Worm (Caenorhabditis elegans) whole organism, L1 larva: Measurements from ENCODE around the gene dph-3.

Source experiments
- C04F5.9 ChIP-seq: sonication (generic microtip); optimal IDR thresholded peaks from 2 replicates; lab custom pipeline; 2016; ENCODE audit warnings: missing genetic modification characterization, missing compliant biosample characterization
- F16B12.6 ChIP-seq: fragments of 150-350 bp; optimal IDR thresholded peaks from 2 replicates; lab custom pipeline; 2014; ENCODE audit warnings: missing biosample characterization, missing genetic modification characterization
- alr-1 ChIP-seq: fragments of 200-800 bp; sonication (Bioruptor generic); optimal IDR thresholded peaks from 2 replicates; lab custom pipeline; 2018; ENCODE audit warnings: borderline replicate concordance, mild to moderate bottlenecking, missing genetic modification characterization, missing compliant biosample characterization
- aly-2 ChIP-seq: fragments of 150-350 bp; optimal IDR thresholded peaks from 2 replicates; lab custom pipeline; 2014; ENCODE audit warnings: missing biosample characterization, missing genetic modification characterization
- blmp-1 ChIP-seq: fragments of 150-350 bp; optimal IDR thresholded peaks from 2 replicates; lab custom pipeline; 2014; ENCODE audit warnings: missing biosample characterization, missing genetic modification characterization
- ceh-63 ChIP-seq: fragments of 200-800 bp; sonication (Bioruptor generic); optimal IDR thresholded peaks from 2 replicates; lab custom pipeline; 2018; ENCODE audit warnings: mild to moderate bottlenecking, missing genetic modification characterization, missing compliant biosample characterization
- ceh-82 ChIP-seq, 3 experiments: fragments of 150-350 bp in 1 of 3; sonication (generic microtip) in 2 of 3; optimal IDR thresholded peaks; 2 replicates each; lab custom pipeline; 2014 to 2017; ENCODE audit warnings: missing biosample characterization in 3 of 3, missing genetic modification characterization in 3 of 3
- ceh-88 ChIP-seq: fragments of 200-800 bp; sonication (Bioruptor generic); IDR thresholded peaks from 2 replicates; pipeline ENCODE4 v1.3.6; 2022; ENCODE audit warnings: missing genetic modification characterization, missing compliant biosample characterization
- ceh-90 ChIP-seq: sonication (generic microtip); optimal IDR thresholded peaks from 2 replicates; lab custom pipeline; 2016; ENCODE audit warnings: missing genetic modification characterization, missing compliant biosample characterization
- ces-1 ChIP-seq: fragments of 150-350 bp; optimal IDR thresholded peaks from 2 replicates; lab custom pipeline; 2014; ENCODE audit warnings: missing biosample characterization, missing genetic modification reagents, missing genetic modification characterization
- dpl-1 ChIP-seq, 3 experiments: fragments of 150-350 bp in 2 of 3; sonication (generic microtip) in 1 of 3; optimal IDR thresholded peaks; 2 replicates each; lab custom pipeline; 2014 to 2017; ENCODE audit warnings: missing biosample characterization in 3 of 3, missing genetic modification characterization in 3 of 3, missing genetic modification reagents in 3 of 3
- efl-1 ChIP-seq, 4 experiments: fragments of 150-350 bp; optimal IDR thresholded peaks in 3 of 4; peaks in 1 of 4; 1 replicate in 1 of 4; 2 replicates in 3 of 4; lab custom pipeline; 2014; ENCODE audit warnings: missing biosample characterization in 2 of 4, missing genetic modification characterization in 2 of 4, missing genetic modification reagents in 2 of 4
- egl-13 ChIP-seq: sonication (generic microtip); optimal IDR thresholded peaks from 2 replicates; lab custom pipeline; 2016; ENCODE audit warnings: missing genotype, missing genetic modification reagents, missing genetic modification characterization, missing compliant biosample characterization
- egl-27 ChIP-seq, 2 experiments: fragments of 150-350 bp in 1 of 2; sonication (generic microtip); optimal IDR thresholded peaks; 3 replicates each; lab custom pipeline; 2017 to 2018; ENCODE audit warnings: missing biosample characterization in 2 of 2, missing genetic modification characterization in 2 of 2, missing genetic modification reagents in 2 of 2
- elt-2 ChIP-seq: sonication (generic microtip); optimal IDR thresholded peaks from 2 replicates; lab custom pipeline; 2016; ENCODE audit warnings: missing genetic modification characterization, mild to moderate bottlenecking, inconsistent platforms, missing compliant biosample characterization, missing genetic modification reagents
- fkh-8 ChIP-seq: sonication (generic microtip); optimal IDR thresholded peaks from 2 replicates; lab custom pipeline; 2016; ENCODE audit warnings: mild to moderate bottlenecking, missing genetic modification characterization, missing compliant biosample characterization
- fos-1 ChIP-seq: fragments of 150-350 bp; optimal IDR thresholded peaks from 2 replicates; lab custom pipeline; 2014; ENCODE audit warnings: missing biosample characterization, missing genetic modification characterization
- hlh-17 ChIP-seq: fragments of 200-800 bp; sonication (Bioruptor generic); optimal IDR thresholded peaks from 2 replicates; lab custom pipeline; 2018; ENCODE audit warnings: missing genetic modification characterization, mild to moderate bottlenecking, missing compliant biosample characterization, moderate library complexity, borderline replicate concordance
- hpl-2 ChIP-seq: fragments of 150-350 bp; optimal IDR thresholded peaks from 2 replicates; lab custom pipeline; 2014; ENCODE audit warnings: missing biosample characterization, missing genetic modification reagents, missing genetic modification characterization
- irx-1 ChIP-seq: sonication (generic microtip); optimal IDR thresholded peaks from 2 replicates; lab custom pipeline; 2016; ENCODE audit warnings: missing genetic modification characterization, missing compliant biosample characterization
- jun-1 ChIP-seq: fragments of 150-350 bp; optimal IDR thresholded peaks from 2 replicates; lab custom pipeline; 2014; ENCODE audit warnings: missing biosample characterization, missing genetic modification reagents, missing genetic modification characterization
- lin-14 ChIP-seq: fragments of 200-800 bp; sonication (Bioruptor generic); optimal IDR thresholded peaks from 2 replicates; lab custom pipeline; 2018; ENCODE audit warnings: mild to moderate bottlenecking, missing genetic modification characterization, moderate library complexity, missing compliant biosample characterization
- lin-15B ChIP-seq: fragments of 150-350 bp; sonication (generic microtip); optimal IDR thresholded peaks from 3 replicates; lab custom pipeline; 2014; ENCODE audit warnings: missing biosample characterization, missing genetic modification characterization
- lin-35 ChIP-seq, 2 experiments: fragments of 150-350 bp; optimal IDR thresholded peaks; 2 replicates each; lab custom pipeline; 2014; ENCODE audit warnings: missing biosample characterization in 2 of 2, missing genetic modification characterization in 2 of 2, missing genetic modification reagents in 2 of 2
- lir-3 ChIP-seq: sonication (generic microtip); optimal IDR thresholded peaks from 2 replicates; lab custom pipeline; 2016; ENCODE audit warnings: mild to moderate bottlenecking, missing genetic modification characterization, moderate library complexity, missing compliant biosample characterization; ENCODE audit not compliant: poor library complexity
- lsy-2 ChIP-seq, 2 experiments: fragments of 150-350 bp; optimal IDR thresholded peaks; 2 replicates each; lab custom pipeline; 2014; ENCODE audit warnings: missing biosample characterization in 2 of 2, missing genetic modification characterization in 2 of 2
- mab-9 ChIP-seq: fragments of 200-800 bp; sonication (Bioruptor generic); IDR thresholded peaks from 2 replicates; pipeline ENCODE4 v1.3.6; 2022; ENCODE audit warnings: missing genetic modification reagents, missing genetic modification characterization, missing compliant biosample characterization
- mdl-1 ChIP-seq, 2 experiments: fragments of 150-350 bp; optimal IDR thresholded peaks; 2 replicates each; lab custom pipeline; 2014 to 2017; ENCODE audit warnings: missing biosample characterization in 2 of 2, missing genetic modification characterization in 2 of 2, inconsistent platforms in 1 of 2
- nhr-11 ChIP-seq: fragments of 150-350 bp; optimal IDR thresholded peaks from 2 replicates; lab custom pipeline; 2014; ENCODE audit warnings: missing biosample characterization, missing genetic modification characterization
- nhr-19 ChIP-seq: fragments of 200-800 bp; sonication (Bioruptor generic); conservative IDR thresholded peaks from 2 replicates; pipeline ENCODE4 v1.3.6; 2022; ENCODE audit warnings: missing genetic modification characterization, missing compliant biosample characterization
- nhr-20 ChIP-seq: sonication (generic microtip); optimal IDR thresholded peaks from 2 replicates; lab custom pipeline; 2016; ENCODE audit warnings: mild to moderate bottlenecking, missing genetic modification characterization, missing compliant biosample characterization
- nhr-237 ChIP-seq: fragments of 150-350 bp; optimal IDR thresholded peaks from 2 replicates; lab custom pipeline; 2014; ENCODE audit warnings: missing biosample characterization, missing genetic modification characterization
- nhr-47 ChIP-seq: sonication (generic microtip); optimal IDR thresholded peaks from 2 replicates; lab custom pipeline; 2016; ENCODE audit warnings: mild to moderate bottlenecking, missing genetic modification characterization, moderate library complexity, missing compliant biosample characterization
- nhr-77 ChIP-seq: fragments of 150-350 bp; optimal IDR thresholded peaks from 2 replicates; lab custom pipeline; 2014; ENCODE audit warnings: missing biosample characterization, missing genetic modification characterization
- nhr-84 ChIP-seq: sonication (generic microtip); optimal IDR thresholded peaks from 2 replicates; lab custom pipeline; 2017; ENCODE audit warnings: missing biosample characterization, missing genetic modification characterization
- pag-3 ChIP-seq: sonication (generic microtip); optimal IDR thresholded peaks from 2 replicates; lab custom pipeline; 2017; ENCODE audit warnings: missing genetic modification characterization, mild to moderate bottlenecking, missing compliant biosample characterization, antibody characterized with exemption, borderline replicate concordance; ENCODE audit not compliant: insufficient read depth
- pax-3 ChIP-seq: fragments of 200-800 bp; sonication (Bioruptor generic); optimal IDR thresholded peaks from 2 replicates; lab custom pipeline; 2018; ENCODE audit warnings: mild to moderate bottlenecking, missing genetic modification characterization, moderate library complexity, missing compliant biosample characterization
- pqm-1 ChIP-seq: sonication (generic microtip); optimal IDR thresholded peaks from 3 replicates; lab custom pipeline; 2017; ENCODE audit warnings: missing biosample characterization, missing genetic modification characterization
- rnt-1 ChIP-seq: sonication (generic microtip); optimal IDR thresholded peaks from 2 replicates; lab custom pipeline; 2016; ENCODE audit warnings: mild to moderate bottlenecking, missing genetic modification characterization, moderate library complexity, missing compliant biosample characterization
- skn-1 ChIP-seq: fragments of 150-350 bp; optimal IDR thresholded peaks from 2 replicates; lab custom pipeline; 2014; ENCODE audit warnings: missing biosample characterization, missing genetic modification characterization
- snu-23 ChIP-seq: sonication (generic microtip); optimal IDR thresholded peaks from 2 replicates; lab custom pipeline; 2016; ENCODE audit warnings: missing genetic modification characterization, missing compliant biosample characterization
- sox-4 ChIP-seq: sonication (generic microtip); optimal IDR thresholded peaks from 2 replicates; lab custom pipeline; 2016; ENCODE audit warnings: missing genetic modification characterization, missing compliant biosample characterization
- sptf-1 ChIP-seq: fragments of 150-350 bp; optimal IDR thresholded peaks from 2 replicates; lab custom pipeline; 2014; ENCODE audit warnings: missing biosample characterization, missing genetic modification characterization
- swsn-7 ChIP-seq: sonication (generic microtip); optimal IDR thresholded peaks from 2 replicates; lab custom pipeline; 2016; ENCODE audit warnings: missing genetic modification characterization, missing compliant biosample characterization
- tbx-2 ChIP-seq: sonication (generic microtip); optimal IDR thresholded peaks from 2 replicates; lab custom pipeline; 2016; ENCODE audit warnings: missing genetic modification characterization, missing compliant biosample characterization
- tlp-1 ChIP-seq: fragments of 150-350 bp; optimal IDR thresholded peaks from 2 replicates; lab custom pipeline; 2014; ENCODE audit warnings: missing biosample characterization, missing genetic modification characterization
- unc-62 ChIP-seq: fragments of 150-350 bp; optimal IDR thresholded peaks from 2 replicates; lab custom pipeline; 2014; ENCODE audit warnings: missing biosample characterization, missing genetic modification reagents, missing genetic modification characterization
- vab-15 ChIP-seq: sonication (generic microtip); optimal IDR thresholded peaks from 2 replicates; lab custom pipeline; 2017; ENCODE audit warnings: missing genotype, mild to moderate bottlenecking, missing genetic modification characterization, missing compliant biosample characterization
- xbp-1 ChIP-seq: sonication (generic microtip); optimal IDR thresholded peaks from 2 replicates; lab custom pipeline; 2016; ENCODE audit warnings: missing genetic modification characterization, missing compliant biosample characterization
- ztf-4 ChIP-seq: fragments of 150-350 bp; optimal IDR thresholded peaks from 2 replicates; lab custom pipeline; 2014; ENCODE audit warnings: missing biosample characterization, missing genetic modification characterization

Gene dph-3

ce11 chrIV:9671001-9671652 is 35.8 kb upstream of the dph-3 start:
- TF ChIP-seq snu-23, result peak; percentile 83
- no peak for TF ChIP-seq egl-13 (tag; lab: Kevin White, UChicago)
- TF ChIP-seq ceh-88, result 0 out of 2 replicates have a peak, but pooled peaks have one; percentile 10
- TF ChIP-seq efl-1 (optimal IDR thresholded peaks at IDR 0.05; lab: Kevin White, UChicago), result peak; percentile 7 to 40
- TF ChIP-seq efl-1 (GFP tag; optimal IDR thresholded peaks at IDR 0.05 in 1 of 2; lab: Kevin White, UChicago), result peak; percentile 6 to 87
- TF ChIP-seq nhr-237 (tag; lab: Kevin White, UChicago), result peak; percentile 46
- peak; percentile 61 for TF ChIP-seq skn-1
- TF ChIP-seq pag-3 (tag; lab: Kevin White, UChicago), result no peak
- TF ChIP-seq sptf-1 (tag; lab: Kevin White, UChicago), result no peak
- peak; percentile 60 for TF ChIP-seq elt-2 (tag; lab: Kevin White, UChicago)
- TF ChIP-seq sox-4, result no peak
- peak; percentile 29 for TF ChIP-seq lir-3
- peak in 1 of 2 experiments; percentile 25 for TF ChIP-seq egl-27 (tag; optimal IDR thresholded peaks at IDR 0.05; lab: Kevin White, UChicago)
- TF ChIP-seq hlh-17 (GFP tag; lab: Kevin White, UChicago), result no peak
- peak; percentile 16 for TF ChIP-seq fos-1 (tag; lab: Kevin White, UChicago)
- TF ChIP-seq nhr-20 (tag; lab: Kevin White, UChicago), result peak; percentile 97
- TF ChIP-seq vab-15 (tag; lab: Kevin White, UChicago), result no peak
- TF ChIP-seq ces-1, result no peak
- peak; percentile 84 for TF ChIP-seq blmp-1 (tag; lab: Kevin White, UChicago)
- peak; percentile 74 for TF ChIP-seq tbx-2 (tag; lab: Kevin White, UChicago)
- peak; percentile 46 to 96 for TF ChIP-seq mdl-1 (tag; optimal IDR thresholded peaks at IDR 0.05; lab: Kevin White, UChicago)
- TF ChIP-seq unc-62 (GFP tag; lab: Kevin White, UChicago), result no peak
- no peak for TF ChIP-seq F16B12.6
- peak in 2 of 3 experiments; percentile 14 to 39 for TF ChIP-seq dpl-1 (GFP tag; optimal IDR thresholded peaks at IDR 0.05; lab: Kevin White, UChicago)
- no peak for TF ChIP-seq tlp-1 (tag; lab: Kevin White, UChicago)
- TF ChIP-seq mab-9 (GFP tag; lab: Robert Waterston, UW), result no peak
- peak; percentile 53 to 64 for TF ChIP-seq lsy-2 (tag; optimal IDR thresholded peaks at IDR 0.05; lab: Kevin White, UChicago)
- peak; percentile 79 for TF ChIP-seq nhr-77 (tag; lab: Kevin White, UChicago)
- TF ChIP-seq swsn-7 (tag; lab: Kevin White, UChicago), result peak; percentile 43
- TF ChIP-seq nhr-11 (tag; lab: Kevin White, UChicago), result no peak
- TF ChIP-seq hpl-2 (GFP tag; lab: Kevin White, UChicago), result peak; percentile 58
- peak; percentile 89 for TF ChIP-seq lin-14 (GFP tag; lab: Kevin White, UChicago)
- no peak for TF ChIP-seq ceh-82 (tag; optimal IDR thresholded peaks at IDR 0.05; lab: Kevin White, UChicago)
- TF ChIP-seq jun-1 (tag; lab: Kevin White, UChicago), result peak; percentile 10
- peak; percentile 55 for TF ChIP-seq nhr-47 (tag; lab: Kevin White, UChicago)
- peak; percentile 51 for TF ChIP-seq xbp-1 (tag; lab: Kevin White, UChicago)
- TF ChIP-seq irx-1 (tag; lab: Kevin White, UChicago), result peak; percentile 50
- peak; percentile 45 for TF ChIP-seq ztf-4 (tag; lab: Kevin White, UChicago)
- TF ChIP-seq rnt-1 (tag; lab: Kevin White, UChicago), result peak; percentile 30
- peak in 1 of 2 experiments; percentile 69 for TF ChIP-seq lin-35 (GFP tag; optimal IDR thresholded peaks at IDR 0.05; lab: Kevin White, UChicago)
- no peak for TF ChIP-seq ceh-63
- TF ChIP-seq ceh-90 (tag; lab: Kevin White, UChicago), result no peak
- no peak for TF ChIP-seq C04F5.9
- no peak for TF ChIP-seq lin-15B (tag; lab: Kevin White, UChicago)
- TF ChIP-seq alr-1 (tag; lab: Kevin White, UChicago), result no peak
- TF ChIP-seq nhr-19 (GFP tag; lab: Robert Waterston, UW), result peak; percentile 62
- peak; percentile 54 for TF ChIP-seq pax-3 (tag; lab: Kevin White, UChicago)
- no peak for TF ChIP-seq pqm-1 (tag; lab: Kevin White, UChicago)
- TF ChIP-seq fkh-8 (tag; lab: Kevin White, UChicago), result no peak
- no peak for TF ChIP-seq nhr-84 (tag; lab: Kevin White, UChicago)
- TF ChIP-seq aly-2 (tag; lab: Kevin White, UChicago), result no peak
